Fruit fly (Drosophila melanogaster) whole organism, embryonic: ENCODE results near the gene CG7320.

Experiments used
- Antp ChIP-seq: fragments of 200-800 bp; sonication (Bioruptor generic); optimal IDR thresholded peaks from 3 replicates; lab custom pipeline; 2016; ENCODE audit warnings: missing biosample characterization, missing genetic modification characterization
- Bdp1 ChIP-seq: fragments of 200-800 bp; sonication (Bioruptor generic); optimal IDR thresholded peaks from 3 replicates; lab custom pipeline; 2016; ENCODE audit warnings: missing biosample characterization, missing genetic modification characterization
- CG10209 ChIP-seq: fragments of 200-800 bp; sonication (Bioruptor generic); optimal IDR thresholded peaks from 3 replicates; lab custom pipeline; 2017; ENCODE audit warnings: missing biosample characterization, mild to moderate bottlenecking, missing genetic modification characterization, missing genetic modification reagents
- CG12104 ChIP-seq: fragments of 200-800 bp; sonication (Bioruptor generic); optimal IDR thresholded peaks from 3 replicates; lab custom pipeline; 2016; ENCODE audit warnings: missing biosample characterization, missing genetic modification characterization
- CG1233 ChIP-seq: fragments of 200-800 bp; sonication (Bioruptor generic); optimal IDR thresholded peaks from 4 replicates; lab custom pipeline; 2018; ENCODE audit warnings: missing biosample characterization, mild to moderate bottlenecking, missing genetic modification characterization
- CG12391 ChIP-seq: fragments of 200-800 bp; sonication (Bioruptor generic); optimal IDR thresholded peaks from 3 replicates; lab custom pipeline; 2018; ENCODE audit warnings: missing biosample characterization, mild to moderate bottlenecking, missing genetic modification characterization, moderate library complexity
- CG13123 ChIP-seq: fragments of 200-800 bp; sonication (Bioruptor generic); optimal IDR thresholded peaks from 2 replicates; lab custom pipeline; 2016; ENCODE audit warnings: missing biosample characterization, missing genetic modification characterization
- CG13287 ChIP-seq: fragments of 200-800 bp; sonication (Bioruptor generic); IDR thresholded peaks from 2 replicates; pipeline ENCODE4 v1.3.6; 2022; ENCODE audit warnings: missing biosample characterization, missing genetic modification characterization; ENCODE audit not compliant: partially characterized antibody
- CG14710 ChIP-seq: fragments of 200-800 bp; sonication (Bioruptor generic); optimal IDR thresholded peaks from 3 replicates; lab custom pipeline; 2019; ENCODE audit warnings: missing biosample characterization, mild to moderate bottlenecking, missing genetic modification characterization, moderate library complexity
- CG14860 ChIP-seq: fragments of 200-800 bp; sonication (Bioruptor generic); IDR thresholded peaks from 3 replicates; pipeline ENCODE4 v1.3.6; 2022; ENCODE audit warnings: missing biosample characterization, missing genetic modification characterization; ENCODE audit not compliant: partially characterized antibody
- CG17359 ChIP-seq: fragments of 200-800 bp; sonication (Bioruptor generic); optimal IDR thresholded peaks from 3 replicates; lab custom pipeline; 2018; ENCODE audit warnings: missing biosample characterization, mild to moderate bottlenecking, missing genetic modification characterization, moderate library complexity
- CG17612 ChIP-seq: fragments of 200-800 bp; sonication (Bioruptor generic); IDR thresholded peaks from 2 replicates; pipeline ENCODE4 v1.3.6; 2022; ENCODE audit warnings: missing biosample characterization, missing genetic modification characterization
- CG17829 ChIP-seq: fragments of 200-800 bp; optimal IDR thresholded peaks from 2 replicates; lab custom pipeline; 2019; ENCODE audit warnings: missing biosample characterization, mild to moderate bottlenecking, missing genetic modification characterization, moderate library complexity
- CG1792 ChIP-seq: fragments of 200-800 bp; sonication (Bioruptor generic); optimal IDR thresholded peaks from 2 replicates; lab custom pipeline; 2016; ENCODE audit warnings: missing biosample characterization, missing genetic modification characterization
- CG18262 ChIP-seq: fragments of 200-800 bp; optimal IDR thresholded peaks from 3 replicates; lab custom pipeline; 2019; ENCODE audit warnings: missing biosample characterization, mild to moderate bottlenecking, missing genetic modification characterization, moderate library complexity
- CG2889 ChIP-seq: fragments of 200-800 bp; sonication (Bioruptor generic); IDR thresholded peaks from 3 replicates; pipeline ENCODE4 v1.3.6; 2022; ENCODE audit warnings: missing biosample characterization, missing genetic modification characterization
- CG4404 ChIP-seq: fragments of 200-800 bp; sonication (Bioruptor generic); IDR thresholded peaks from 2 replicates; pipeline ENCODE4 v1.3.6; 2022; ENCODE audit warnings: missing biosample characterization, missing genetic modification characterization
- CG7372 ChIP-seq: fragments of 200-800 bp; sonication (Bioruptor generic); IDR thresholded peaks from 2 replicates; pipeline ENCODE4 v1.3.6; 2022; ENCODE audit warnings: missing biosample characterization, missing genetic modification characterization
- CG8089 ChIP-seq: fragments of 200-800 bp; sonication (Bioruptor generic); optimal IDR thresholded peaks from 3 replicates; lab custom pipeline; 2016; ENCODE audit warnings: missing biosample characterization, missing genetic modification characterization
- CG8765 ChIP-seq: fragments of 200-800 bp; sonication (Bioruptor generic); IDR thresholded peaks from 2 replicates; pipeline ENCODE4 v1.3.6; 2022; ENCODE audit warnings: missing biosample characterization, missing genetic modification characterization
- CG8924 ChIP-seq: fragments of 200-800 bp; optimal IDR thresholded peaks from 3 replicates; lab custom pipeline; 2019; ENCODE audit warnings: missing biosample characterization, mild to moderate bottlenecking, missing genetic modification characterization, moderate library complexity
- Camta ChIP-seq: fragments of 200-800 bp; sonication (Bioruptor generic); optimal IDR thresholded peaks from 2 replicates; lab custom pipeline; 2016; ENCODE audit warnings: missing biosample characterization, missing genetic modification characterization
- CkIIα-i1 ChIP-seq: fragments of 200-800 bp; sonication (Bioruptor generic); IDR thresholded peaks from 2 replicates; pipeline ENCODE4 v1.3.6; 2022; ENCODE audit warnings: missing biosample characterization, missing genetic modification characterization
- Doc3 ChIP-seq: fragments of 200-800 bp; sonication (Bioruptor generic); IDR thresholded peaks from 3 replicates; pipeline ENCODE4 v1.3.6; 2022; ENCODE audit warnings: missing biosample characterization, missing genetic modification characterization; ENCODE audit not compliant: partially characterized antibody
- Lpt ChIP-seq: fragments of >200 bp; optimal IDR thresholded peaks from 2 replicates; lab custom pipeline; 2018; ENCODE audit warnings: missing biosample characterization, missing genetic modification characterization
- MESR4 ChIP-seq: fragments of 200-800 bp; sonication (Bioruptor generic); optimal IDR thresholded peaks from 2 replicates; lab custom pipeline; 2018; ENCODE audit warnings: missing biosample characterization, mild to moderate bottlenecking, missing genetic modification characterization, moderate library complexity
- NFAT ChIP-seq: fragments of 200-800 bp; sonication (Bioruptor generic); IDR thresholded peaks from 2 replicates; pipeline ENCODE4 v1.3.6; 2022; ENCODE audit warnings: missing biosample characterization, missing genetic modification characterization
- Oaz ChIP-seq: fragments of 200-800 bp; sonication (Bioruptor generic); IDR thresholded peaks from 2 replicates; pipeline ENCODE4 v1.3.6; 2022; ENCODE audit warnings: missing biosample characterization, missing genetic modification characterization
- Oli ChIP-seq: fragments of 200-800 bp; sonication (Bioruptor generic); optimal IDR thresholded peaks from 2 replicates; lab custom pipeline; 2018; ENCODE audit warnings: missing biosample characterization, mild to moderate bottlenecking, missing genetic modification characterization, moderate library complexity
- Rx ChIP-seq: fragments of 200-800 bp; sonication (Bioruptor generic); IDR thresholded peaks from 2 replicates; pipeline ENCODE4 v1.3.6; 2022; ENCODE audit warnings: missing biosample characterization, missing genetic modification characterization
- Side ChIP-seq: fragments of 200-800 bp; sonication (Bioruptor generic); optimal IDR thresholded peaks from 2 replicates; lab custom pipeline; 2016; ENCODE audit warnings: missing biosample characterization, missing genetic modification characterization
- Tbp ChIP-seq: fragments of >200 bp; optimal IDR thresholded peaks from 2 replicates; lab custom pipeline; 2018; ENCODE audit warnings: missing biosample characterization, missing genetic modification characterization
- ase ChIP-seq: fragments of 200-800 bp; sonication (Bioruptor generic); IDR thresholded peaks from 3 replicates; pipeline ENCODE4 v1.3.6; 2022; ENCODE audit warnings: missing biosample characterization, missing genetic modification characterization
- ash1 ChIP-seq: fragments of 200-800 bp; sonication (Bioruptor generic); optimal IDR thresholded peaks from 2 replicates; lab custom pipeline; 2018; ENCODE audit warnings: missing biosample characterization, mild to moderate bottlenecking, missing genetic modification characterization
- bowl ChIP-seq: fragments of 200-800 bp; sonication (Bioruptor generic); IDR thresholded peaks from 2 replicates; pipeline ENCODE4 v1.3.6; 2022; ENCODE audit warnings: missing biosample characterization, missing genetic modification characterization
- chinmo ChIP-seq: fragments of 200-800 bp; sonication (Bioruptor generic); IDR thresholded peaks from 4 replicates; pipeline ENCODE4 v1.3.6; 2022; ENCODE audit warnings: missing biosample characterization, missing genetic modification characterization; ENCODE audit not compliant: partially characterized antibody
- chn ChIP-seq: fragments of 200-800 bp; sonication (Bioruptor generic); optimal IDR thresholded peaks from 2 replicates; lab custom pipeline; 2016; ENCODE audit warnings: missing biosample characterization, missing genetic modification characterization
- danr ChIP-seq: fragments of 200-800 bp; sonication (Bioruptor generic); IDR thresholded peaks from 2 replicates; pipeline ENCODE4 v1.3.6; 2022; ENCODE audit warnings: missing biosample characterization, missing genetic modification characterization
- dati ChIP-seq: fragments of 200-800 bp; sonication (Bioruptor generic); IDR thresholded peaks from 2 replicates; pipeline ENCODE4 v1.3.6; 2022; ENCODE audit warnings: missing biosample characterization, missing genetic modification characterization
- ewg ChIP-seq: fragments of 200-800 bp; sonication (Bioruptor generic); optimal IDR thresholded peaks from 3 replicates; lab custom pipeline; 2017; ENCODE audit warnings: mild to moderate bottlenecking, missing biosample characterization, missing genetic modification reagents, missing genetic modification characterization
- ftz-f1 ChIP-seq: fragments of 200-800 bp; sonication (Bioruptor generic); optimal IDR thresholded peaks from 2 replicates; lab custom pipeline; 2016; ENCODE audit warnings: missing biosample characterization, missing genetic modification characterization
- gem ChIP-seq: fragments of 200-800 bp; sonication (Bioruptor generic); optimal IDR thresholded peaks from 2 replicates; lab custom pipeline; 2019; ENCODE audit warnings: missing biosample characterization, mild to moderate bottlenecking, missing genetic modification characterization, moderate library complexity
- ham ChIP-seq: fragments of 200-800 bp; sonication (Bioruptor generic); IDR thresholded peaks from 2 replicates; pipeline ENCODE4 v1.3.6; 2022; ENCODE audit warnings: missing biosample characterization, missing genetic modification characterization
- ind ChIP-seq: fragments of 200-800 bp; sonication (Bioruptor generic); optimal IDR thresholded peaks from 3 replicates; lab custom pipeline; 2016; ENCODE audit warnings: missing biosample characterization, missing genetic modification characterization
- p53 ChIP-seq: fragments of 200-800 bp; sonication (Bioruptor generic); optimal IDR thresholded peaks from 2 replicates; lab custom pipeline; 2016; ENCODE audit warnings: missing biosample characterization, missing genetic modification characterization
- ranshi ChIP-seq: fragments of 200-800 bp; sonication (Bioruptor generic); IDR thresholded peaks from 2 replicates; pipeline ENCODE4 v1.3.6; 2022; ENCODE audit warnings: missing biosample characterization, missing genetic modification characterization
- sc ChIP-seq, 3 experiments: fragments of >200 bp in 2 of 3; fragments of 200-800 bp in 1 of 3; sonication (Bioruptor generic) in 1 of 3; optimal IDR thresholded peaks; 2 replicates in 2 of 3; 3 replicates in 1 of 3; lab custom pipeline; 2017; ENCODE audit warnings: mild to moderate bottlenecking in 1 of 3, missing biosample characterization in 1 of 3, missing genetic modification characterization in 1 of 3, missing genetic modification reagents in 1 of 3
- sens ChIP-seq: fragments of 200-800 bp; sonication (Bioruptor generic); peaks from one replicate; lab custom pipeline; 2016; ENCODE audit warnings: missing biosample characterization, missing genetic modification characterization
- tio ChIP-seq: fragments of 200-800 bp; sonication (Bioruptor generic); optimal IDR thresholded peaks from 2 replicates; lab custom pipeline; 2017; ENCODE audit warnings: missing biosample characterization, missing genetic modification characterization, inconsistent platforms
- unc-4 ChIP-seq: fragments of 200-800 bp; sonication (Bioruptor generic); IDR thresholded peaks from 2 replicates; pipeline ENCODE4 v1.3.6; 2022; ENCODE audit warnings: missing biosample characterization, missing genetic modification characterization; ENCODE audit not compliant: partially characterized antibody
- zen2 ChIP-seq: fragments of 200-800 bp; sonication (Bioruptor generic); IDR thresholded peaks from 3 replicates; pipeline ENCODE4 v1.3.6; 2022; ENCODE audit warnings: missing biosample characterization, missing genetic modification characterization; ENCODE audit not compliant: partially characterized antibody

CG7320 gene

DNA sequence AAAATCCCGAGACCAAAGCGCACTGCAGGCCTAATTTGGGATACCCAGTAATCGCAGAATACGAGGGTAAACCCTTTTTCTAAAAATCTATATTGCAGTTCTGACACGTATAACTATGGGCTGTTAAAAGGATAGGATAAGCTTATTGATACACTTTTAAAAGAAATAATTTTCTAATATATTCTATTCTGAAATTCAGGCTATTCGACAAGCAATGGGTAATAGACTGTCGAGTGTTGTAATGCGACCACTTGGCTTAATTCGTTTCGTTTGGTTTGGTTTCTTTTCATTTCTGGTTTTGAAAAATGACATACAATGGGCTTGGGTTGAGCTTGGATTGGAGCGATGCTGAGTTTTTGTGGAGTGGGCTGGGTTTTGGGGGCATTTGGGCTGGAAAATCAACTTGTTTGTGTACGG, 11.0 kb downstream of the CG7320 start (continued):
- peak; percentile 92 for TF ChIP-seq sens (GFP tag; lab: Kevin White, UChicago)
- TF ChIP-seq Rx (GFP tag; lab: Robert Waterston, UW): peak; percentile 78
- peak; percentile 77 for TF ChIP-seq CG8924
- peak; percentile 77; the same call in 2 of the 4 replicates for TF ChIP-seq chinmo (GFP tag; lab: Robert Waterston, UW)
- peak; percentile 77 for TF ChIP-seq CG4404 (GFP tag; lab: Robert Waterston, UW)
- TF ChIP-seq CG14860: no peak
- TF ChIP-seq CG8089 (GFP tag; lab: Kevin White, UChicago): no peak
- TF ChIP-seq CG1233 (GFP tag; lab: Kevin White, UChicago): peak; percentile 63
- peak; percentile 66; the same call in 1 of the 2 replicates for TF ChIP-seq dati (GFP tag; lab: Robert Waterston, UW)
- peak; percentile 69 for TF ChIP-seq CG12391 (tag; lab: Kevin White, UChicago)
- peak; percentile 80 for TF ChIP-seq CG2889
- TF ChIP-seq Camta (GFP tag; lab: Kevin White, UChicago): peak; percentile 59
- no peak for TF ChIP-seq Bdp1 (GFP tag; lab: Kevin White, UChicago)
- TF ChIP-seq ham (GFP tag; lab: Robert Waterston, UW): no peak
- peak; percentile 78 for TF ChIP-seq CG7372 (GFP tag; lab: Robert Waterston, UW)
- peak; percentile 18 for TF ChIP-seq CG12104 (GFP tag; lab: Kevin White, UChicago)
- no peak for TF ChIP-seq ash1 (GFP tag; lab: Kevin White, UChicago)
- peak; percentile 83 for TF ChIP-seq CG18262
- TF ChIP-seq MESR4 (GFP tag; lab: Kevin White, UChicago): no peak
- no peak for TF ChIP-seq Lpt (GFP tag; lab: Kevin White, UChicago)
- no peak for TF ChIP-seq CG1792 (GFP tag; lab: Kevin White, UChicago)
- TF ChIP-seq CG13287 (GFP tag; lab: Robert Waterston, UW): no peak
- peak; percentile 62; the same call in 1 of the 2 replicates for TF ChIP-seq CG8765 (GFP tag; lab: Robert Waterston, UW)
- TF ChIP-seq ind (GFP tag; lab: Kevin White, UChicago): peak; percentile 74
- TF ChIP-seq CG14710 (tag; lab: Kevin White, UChicago): peak; percentile 55
- TF ChIP-seq ase (GFP tag; lab: Robert Waterston, UW): peak; percentile 89
- TF ChIP-seq Side (GFP tag; lab: Kevin White, UChicago): peak; percentile 67
- TF ChIP-seq chn (GFP tag; lab: Kevin White, UChicago): peak; percentile 51
- peak; percentile 88 for TF ChIP-seq ranshi
- no peak for TF ChIP-seq Tbp (GFP tag; lab: Kevin White, UChicago)
- peak; percentile 43 for TF ChIP-seq Antp (GFP tag; lab: Kevin White, UChicago)
- TF ChIP-seq ftz-f1 (GFP tag; lab: Kevin White, UChicago): no peak
- TF ChIP-seq Doc3 (GFP tag; lab: Robert Waterston, UW): no peak
- TF ChIP-seq bowl (GFP tag; lab: Robert Waterston, UW): peak; percentile 79; the same call in 1 of the 2 replicates
- TF ChIP-seq Oaz (GFP tag; lab: Robert Waterston, UW): peak; percentile 88
- TF ChIP-seq danr (GFP tag; lab: Robert Waterston, UW): peak; percentile 86
- TF ChIP-seq unc-4 (GFP tag; lab: Robert Waterston, UW): no peak
- TF ChIP-seq gem (tag; lab: Kevin White, UChicago): peak; percentile 89
- no peak; the same call in 1 of the 2 replicates for TF ChIP-seq NFAT (GFP tag; lab: Robert Waterston, UW)
- TF ChIP-seq sc (optimal IDR thresholded peaks at IDR 0.05; lab: Kevin White, UChicago): no peak
- peak; percentile 67 for TF ChIP-seq sc (GFP tag; optimal IDR thresholded peaks at IDR 0.05; lab: Kevin White, UChicago)
- peak; percentile 64 for TF ChIP-seq CG17829 (tag; lab: Kevin White, UChicago)
- peak; percentile 69 for TF ChIP-seq Oli (tag; lab: Kevin White, UChicago)
- no peak for TF ChIP-seq zen2 (GFP tag; lab: Robert Waterston, UW)
- TF ChIP-seq ewg: peak; percentile 64
- TF ChIP-seq CG17359 (tag; lab: Kevin White, UChicago): peak; percentile 82
- TF ChIP-seq CG13123: peak; percentile 43
- TF ChIP-seq CG17612 (GFP tag; lab: Robert Waterston, UW): no peak; the same call in 1 of the 2 replicates
- peak; percentile 62 for TF ChIP-seq CG10209 (GFP tag; lab: Kevin White, UChicago)
- 0 out of 2 replicates have a peak, but pooled peaks have one; percentile 34 for TF ChIP-seq CkIIα-i1
- no peak for TF ChIP-seq p53
- peak; percentile 47 for TF ChIP-seq tio (GFP tag; lab: Kevin White, UChicago)
